Fruit fly (Drosophila melanogaster) whole organism, embryonic: ENCODE measurements around the gene CG4218.

ENCODE experiments used
- Bteb2 ChIP-seq: fragments of 200-800 bp; sonication (Bioruptor generic); optimal IDR thresholded peaks from 2 replicates; lab custom pipeline; 2016; ENCODE audit warnings: missing biosample characterization, missing genetic modification characterization
- CG10274 ChIP-seq: fragments of 200-800 bp; sonication (Bioruptor generic); optimal IDR thresholded peaks from 3 replicates; lab custom pipeline; 2017; ENCODE audit warnings: missing biosample characterization, mild to moderate bottlenecking, missing genetic modification characterization
- CG12391 ChIP-seq: fragments of 200-800 bp; sonication (Bioruptor generic); optimal IDR thresholded peaks from 3 replicates; lab custom pipeline; 2018; ENCODE audit warnings: missing biosample characterization, mild to moderate bottlenecking, missing genetic modification characterization, moderate library complexity
- CG13624 ChIP-seq: fragments of 200-800 bp; sonication (Bioruptor generic); optimal IDR thresholded peaks from 2 replicates; lab custom pipeline; 2016; ENCODE audit warnings: missing biosample characterization, missing genetic modification characterization
- CG14667 ChIP-seq: fragments of 200-800 bp; sonication (Bioruptor generic); IDR thresholded peaks from 2 replicates; pipeline ENCODE4 v1.3.6; 2022; ENCODE audit warnings: missing biosample characterization, missing genetic modification characterization
- CG15696 ChIP-seq: fragments of 200-800 bp; sonication (Bioruptor generic); optimal IDR thresholded peaks from 2 replicates; lab custom pipeline; 2019; ENCODE audit warnings: missing biosample characterization, mild to moderate bottlenecking, missing genetic modification characterization, moderate library complexity
- CG18599 ChIP-seq: fragments of 200-800 bp; sonication (Bioruptor generic); optimal IDR thresholded peaks from 3 replicates; lab custom pipeline; 2017; ENCODE audit warnings: missing biosample characterization, missing genetic modification characterization, mild to moderate bottlenecking, moderate library complexity, missing genetic modification reagents
- CG31388 ChIP-seq: fragments of 200-800 bp; sonication (Bioruptor generic); optimal IDR thresholded peaks from 2 replicates; lab custom pipeline; 2016; ENCODE audit warnings: missing biosample characterization, missing genetic modification characterization
- CG3163 ChIP-seq: fragments of 200-800 bp; sonication (Bioruptor generic); optimal IDR thresholded peaks from 3 replicates; lab custom pipeline; 2016; ENCODE audit warnings: missing biosample characterization, missing genetic modification characterization
- CG3281 ChIP-seq: fragments of 200-800 bp; sonication (Bioruptor generic); optimal IDR thresholded peaks from 3 replicates; lab custom pipeline; 2017; ENCODE audit warnings: missing biosample characterization, mild to moderate bottlenecking, missing genetic modification characterization
- CG33557 ChIP-seq: fragments of 200-800 bp; sonication (Bioruptor generic); optimal IDR thresholded peaks from 2 replicates; lab custom pipeline; 2019; ENCODE audit warnings: missing biosample characterization, mild to moderate bottlenecking, missing genetic modification characterization, moderate library complexity
- CG4282 ChIP-seq: fragments of 200-800 bp; sonication (Bioruptor generic); optimal IDR thresholded peaks from 2 replicates; lab custom pipeline; 2016; ENCODE audit warnings: missing biosample characterization, missing genetic modification characterization
- CG5180 ChIP-seq: fragments of 200-800 bp; sonication (Bioruptor generic); optimal IDR thresholded peaks from 3 replicates; lab custom pipeline; 2017; ENCODE audit warnings: missing biosample characterization, missing genetic modification characterization, mild to moderate bottlenecking, moderate library complexity, missing genetic modification reagents
- CG6813 ChIP-seq: fragments of 200-800 bp; sonication (Bioruptor generic); optimal IDR thresholded peaks from 2 replicates; lab custom pipeline; 2017; ENCODE audit warnings: missing biosample characterization, missing genetic modification characterization, mild to moderate bottlenecking, moderate library complexity, missing genetic modification reagents
- CG7928 ChIP-seq: fragments of 200-800 bp; sonication (Bioruptor generic); optimal IDR thresholded peaks from 2 replicates; lab custom pipeline; 2017; ENCODE audit warnings: missing biosample characterization, mild to moderate bottlenecking, missing genetic modification characterization
- CG9609 ChIP-seq: fragments of 200-800 bp; sonication (Bioruptor generic); optimal IDR thresholded peaks from 3 replicates; lab custom pipeline; 2016; ENCODE audit warnings: missing biosample characterization, missing genetic modification characterization
- Dfd ChIP-seq, 2 experiments: fragments of >200 bp; optimal IDR thresholded peaks; 2 replicates each; lab custom pipeline; 2017; ENCODE audit warnings: missing biosample characterization in 2 of 2, missing genetic modification characterization in 2 of 2
- Doc2 ChIP-seq: fragments of 200-800 bp; sonication (Bioruptor generic); IDR thresholded peaks from 2 replicates; pipeline ENCODE4 v1.3.6; 2022; ENCODE audit warnings: missing biosample characterization, missing genetic modification characterization
- Dref ChIP-seq: fragments of 200-800 bp; sonication (Bioruptor generic); IDR thresholded peaks from 2 replicates; pipeline ENCODE4 v1.3.6; 2022; ENCODE audit warnings: missing biosample characterization, missing genetic modification characterization
- H2.0 ChIP-seq: fragments of 200-800 bp; sonication (Bioruptor generic); IDR thresholded peaks from 2 replicates; pipeline ENCODE4 v1.3.6; 2022; ENCODE audit warnings: missing biosample characterization, missing genetic modification characterization
- HLH54F ChIP-seq: fragments of 200-800 bp; sonication (Bioruptor generic); optimal IDR thresholded peaks from 3 replicates; lab custom pipeline; 2016; ENCODE audit warnings: missing biosample characterization, missing genetic modification characterization
- Hey ChIP-seq: fragments of 200-800 bp; sonication (Bioruptor generic); optimal IDR thresholded peaks from 3 replicates; lab custom pipeline; 2018; ENCODE audit warnings: missing biosample characterization, mild to moderate bottlenecking, missing genetic modification characterization
- MESR4 ChIP-seq: fragments of 200-800 bp; sonication (Bioruptor generic); optimal IDR thresholded peaks from 2 replicates; lab custom pipeline; 2018; ENCODE audit warnings: missing biosample characterization, mild to moderate bottlenecking, missing genetic modification characterization, moderate library complexity
- Max ChIP-seq: fragments of 200-800 bp; sonication (Bioruptor generic); optimal IDR thresholded peaks from 2 replicates; lab custom pipeline; 2016; ENCODE audit warnings: missing biosample characterization, mild to moderate bottlenecking, missing genetic modification characterization
- Nf-YC ChIP-seq: fragments of 200-800 bp; optimal IDR thresholded peaks from 3 replicates; lab custom pipeline; 2019; ENCODE audit warnings: missing biosample characterization, mild to moderate bottlenecking, missing genetic modification characterization, moderate library complexity
- NfI ChIP-seq: fragments of 200-800 bp; sonication (Bioruptor generic); optimal IDR thresholded peaks from 3 replicates; lab custom pipeline; 2018; ENCODE audit warnings: missing biosample characterization, mild to moderate bottlenecking, missing genetic modification characterization, moderate library complexity
- Rx ChIP-seq: fragments of 200-800 bp; sonication (Bioruptor generic); IDR thresholded peaks from 2 replicates; pipeline ENCODE4 v1.3.6; 2022; ENCODE audit warnings: missing biosample characterization, missing genetic modification characterization
- Six4 ChIP-seq: fragments of 200-800 bp; sonication (Bioruptor generic); optimal IDR thresholded peaks from 2 replicates; lab custom pipeline; 2016; ENCODE audit warnings: missing biosample characterization, missing genetic modification characterization
- Sry-δ ChIP-seq: fragments of 200-800 bp; sonication (Bioruptor generic); optimal IDR thresholded peaks from 2 replicates; lab custom pipeline; 2016; ENCODE audit warnings: missing biosample characterization, missing genetic modification characterization
- Vsx1 ChIP-seq: fragments of 200-800 bp; sonication (Bioruptor generic); optimal IDR thresholded peaks from 2 replicates; lab custom pipeline; 2017; ENCODE audit warnings: missing biosample characterization, mild to moderate bottlenecking, missing genetic modification characterization, missing genetic modification reagents
- ara ChIP-seq: fragments of 200-800 bp; sonication (Bioruptor generic); IDR thresholded peaks from 2 replicates; pipeline ENCODE4 v1.3.6; 2022; ENCODE audit warnings: missing biosample characterization, missing genetic modification characterization
- caup ChIP-seq: fragments of 200-800 bp; sonication (Bioruptor generic); optimal IDR thresholded peaks from 3 replicates; lab custom pipeline; 2017; ENCODE audit warnings: missing biosample characterization, mild to moderate bottlenecking, missing genetic modification characterization, moderate library complexity; ENCODE audit not compliant: severe bottlenecking
- cg ChIP-seq: fragments of 200-800 bp; sonication (Bioruptor generic); optimal IDR thresholded peaks from 3 replicates; lab custom pipeline; 2019; ENCODE audit warnings: missing biosample characterization, mild to moderate bottlenecking, missing genetic modification characterization, moderate library complexity
- chn ChIP-seq: fragments of 200-800 bp; sonication (Bioruptor generic); optimal IDR thresholded peaks from 2 replicates; lab custom pipeline; 2016; ENCODE audit warnings: missing biosample characterization, missing genetic modification characterization
- corto ChIP-seq: fragments of 200-800 bp; sonication (Bioruptor generic); optimal IDR thresholded peaks from 2 replicates; lab custom pipeline; 2016; ENCODE audit warnings: missing biosample characterization, mild to moderate bottlenecking, missing genetic modification characterization, moderate library complexity
- fd64A ChIP-seq: fragments of 200-800 bp; sonication (Bioruptor generic); optimal IDR thresholded peaks from 3 replicates; lab custom pipeline; 2018; ENCODE audit warnings: missing biosample characterization, mild to moderate bottlenecking, missing genetic modification characterization
- ftz-f1 ChIP-seq: fragments of 200-800 bp; sonication (Bioruptor generic); optimal IDR thresholded peaks from 2 replicates; lab custom pipeline; 2016; ENCODE audit warnings: missing biosample characterization, missing genetic modification characterization
- insv ChIP-seq, 2 experiments: fragments of 200-800 bp; sonication (Bioruptor generic); optimal IDR thresholded peaks; 3 replicates each; lab custom pipeline; 2016 to 2018; ENCODE audit warnings: missing biosample characterization in 2 of 2, missing genetic modification characterization in 2 of 2
- jing ChIP-seq: fragments of 200-800 bp; sonication (Bioruptor generic); optimal IDR thresholded peaks from 2 replicates; lab custom pipeline; 2018; ENCODE audit warnings: missing biosample characterization, mild to moderate bottlenecking, missing genetic modification characterization
- lov ChIP-seq, 2 experiments: fragments of 200-800 bp in 1 of 2; fragments of >200 bp in 1 of 2; sonication (Bioruptor generic) in 1 of 2; IDR thresholded peaks in 1 of 2; optimal IDR thresholded peaks in 1 of 2; 2 replicates in 1 of 2; 3 replicates in 1 of 2; pipeline versions ENCODE4 v1.3.6 to Lab custom; 2017 to 2022; ENCODE audit warnings: missing biosample characterization in 1 of 2, missing genetic modification characterization in 1 of 2
- maf-S ChIP-seq: fragments of 200-800 bp; sonication (Bioruptor generic); optimal IDR thresholded peaks from 2 replicates; lab custom pipeline; 2016; ENCODE audit warnings: missing biosample characterization, missing genetic modification characterization
- nerfin-1 ChIP-seq: fragments of 200-800 bp; sonication (Bioruptor generic); optimal IDR thresholded peaks from 3 replicates; lab custom pipeline; 2019; ENCODE audit warnings: missing biosample characterization, mild to moderate bottlenecking, missing genetic modification characterization, moderate library complexity
- row ChIP-seq: fragments of 200-800 bp; sonication (Bioruptor generic); IDR thresholded peaks from 3 replicates; pipeline ENCODE4 v1.3.6; 2022; ENCODE audit warnings: missing biosample characterization, missing genetic modification characterization
- sens ChIP-seq: fragments of 200-800 bp; sonication (Bioruptor generic); peaks from one replicate; lab custom pipeline; 2016; ENCODE audit warnings: missing biosample characterization, missing genetic modification characterization
- sens-2 ChIP-seq: fragments of 200-800 bp; sonication (Bioruptor generic); IDR thresholded peaks from 2 replicates; pipeline ENCODE4 v1.3.6; 2022; ENCODE audit warnings: missing biosample characterization, missing genetic modification characterization
- slbo ChIP-seq: fragments of 200-800 bp; sonication (Bioruptor generic); IDR thresholded peaks from 2 replicates; pipeline ENCODE4 v1.3.6; 2022; ENCODE audit warnings: missing biosample characterization, missing genetic modification characterization
- tgo ChIP-seq: fragments of 200-800 bp; sonication (Bioruptor generic); IDR thresholded peaks from 3 replicates; pipeline ENCODE4 v1.3.6; 2022; ENCODE audit warnings: missing biosample characterization, missing genetic modification characterization
- tll ChIP-seq, 2 experiments: fragments of 200-800 bp in 1 of 2; fragments of >200 bp in 1 of 2; sonication (Bioruptor generic) in 1 of 2; optimal IDR thresholded peaks; 2 replicates each; lab custom pipeline; 2017 to 2019; ENCODE audit warnings: missing biosample characterization in 2 of 2, missing genetic modification characterization in 2 of 2, mild to moderate bottlenecking in 1 of 2, moderate library complexity in 1 of 2
- toy ChIP-seq: fragments of 200-800 bp; sonication (Bioruptor generic); IDR thresholded peaks from 2 replicates; pipeline ENCODE4 v1.3.6; 2022; ENCODE audit warnings: missing biosample characterization, missing genetic modification characterization
- zen ChIP-seq: fragments of 200-800 bp; sonication (Bioruptor generic); optimal IDR thresholded peaks from 3 replicates; lab custom pipeline; 2018; ENCODE audit warnings: missing biosample characterization, mild to moderate bottlenecking, missing genetic modification characterization, moderate library complexity

Gene CG4218

DNA sequence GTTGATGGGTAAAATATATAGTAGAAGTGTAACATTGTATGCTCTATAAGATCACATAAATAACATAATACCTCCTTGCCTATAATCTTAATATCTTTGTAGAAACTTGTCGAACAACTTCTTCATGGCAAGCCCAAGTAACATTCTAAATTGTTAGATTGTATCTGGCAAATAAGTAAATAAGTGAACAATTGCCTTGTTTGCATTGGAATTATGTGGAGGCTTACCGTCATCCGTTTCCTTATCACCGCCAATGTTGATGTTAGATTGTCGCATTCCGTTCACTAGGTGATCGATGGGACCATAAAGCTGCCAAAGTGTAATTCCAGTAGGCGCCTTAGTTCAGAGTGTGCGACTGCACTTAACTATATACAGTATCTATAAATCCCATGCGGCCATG lies 7.9 kb upstream of the CG4218 start (continued):
- TF ChIP-seq zen (tag; lab: Kevin White, UChicago): no peak
- no peak for TF ChIP-seq CG7928 (GFP tag; lab: Kevin White, UChicago)
- TF ChIP-seq Hey (tag; lab: Kevin White, UChicago): peak; percentile 71
- peak; percentile 70 for TF ChIP-seq CG5180 (GFP tag; lab: Kevin White, UChicago)
- peak; percentile 85 for TF ChIP-seq caup (GFP tag; lab: Kevin White, UChicago)
- TF ChIP-seq ara (GFP tag; lab: Robert Waterston, UW): peak; percentile 84
- TF ChIP-seq lov (optimal IDR thresholded peaks at IDR 0.05; lab: Kevin White, UChicago): no peak
- TF ChIP-seq lov (GFP tag; IDR thresholded peaks at IDR 0.05; lab: Robert Waterston, UW): peak; percentile 86
- TF ChIP-seq CG33557 (GFP tag; lab: Kevin White, UChicago): peak; percentile 97
- no peak for TF ChIP-seq tll (GFP tag; optimal IDR thresholded peaks at IDR 0.05; lab: Kevin White, UChicago)
- TF ChIP-seq sens: peak; percentile 99
- TF ChIP-seq CG6813: peak; percentile 90
- TF ChIP-seq MESR4 (GFP tag; lab: Kevin White, UChicago): peak; percentile 34
- peak; percentile 45 for TF ChIP-seq CG3281 (GFP tag; lab: Kevin White, UChicago)
- peak; percentile 31; the same call in 1 of the 3 replicates for TF ChIP-seq tgo (GFP tag; lab: Robert Waterston, UW)
- no peak for TF ChIP-seq CG14667 (GFP tag; lab: Robert Waterston, UW)
- TF ChIP-seq CG15696 (tag; lab: Kevin White, UChicago): peak; percentile 89
- TF ChIP-seq Sry-δ (GFP tag; lab: Kevin White, UChicago): peak; percentile 61
- peak; percentile 73 for TF ChIP-seq maf-S (GFP tag; lab: Kevin White, UChicago)
- TF ChIP-seq Doc2 (GFP tag; lab: Robert Waterston, UW): no peak
- no peak for TF ChIP-seq Dref (GFP tag; lab: Robert Waterston, UW)
- TF ChIP-seq CG18599 (GFP tag; lab: Kevin White, UChicago): peak; percentile 85
- TF ChIP-seq CG3163 (GFP tag; lab: Kevin White, UChicago): peak; percentile 59
- peak; percentile 29 for TF ChIP-seq jing (GFP tag; lab: Kevin White, UChicago)
- TF ChIP-seq H2.0 (GFP tag; lab: Robert Waterston, UW): no peak
- TF ChIP-seq chn (GFP tag; lab: Kevin White, UChicago): peak; percentile 71
- TF ChIP-seq Rx: peak; percentile 26; the same call in 1 of the 2 replicates
- TF ChIP-seq sens-2 (GFP tag; lab: Robert Waterston, UW): peak; percentile 59; the same call in 1 of the 2 replicates
- peak; percentile 6 for TF ChIP-seq CG10274
- no peak for TF ChIP-seq slbo (GFP tag; lab: Robert Waterston, UW)
- peak; percentile 59 for TF ChIP-seq CG4282
- TF ChIP-seq HLH54F (GFP tag; lab: Kevin White, UChicago): peak; percentile 8
- no peak for TF ChIP-seq Nf-YC (tag; lab: Kevin White, UChicago)
- TF ChIP-seq NfI: peak; percentile 39
- peak; percentile 94 for TF ChIP-seq fd64A (GFP tag; lab: Kevin White, UChicago)
- TF ChIP-seq CG13624 (GFP tag; lab: Kevin White, UChicago): peak; percentile 57
- TF ChIP-seq CG9609: peak; percentile 57
- TF ChIP-seq row (GFP tag; lab: Robert Waterston, UW): no peak
- TF ChIP-seq Bteb2 (GFP tag; lab: Kevin White, UChicago): peak; percentile 61
- TF ChIP-seq nerfin-1 (tag; lab: Kevin White, UChicago): peak; percentile 74
- peak; percentile 56 for TF ChIP-seq CG12391 (tag; lab: Kevin White, UChicago)
- TF ChIP-seq cg (GFP tag; lab: Kevin White, UChicago): no peak
- peak; percentile 44 to 54 for TF ChIP-seq insv (GFP tag; optimal IDR thresholded peaks at IDR 0.05; lab: Kevin White, UChicago)
- peak; percentile 91 for TF ChIP-seq Max (GFP tag; lab: Kevin White, UChicago)
- TF ChIP-seq corto (GFP tag; lab: Kevin White, UChicago): no peak
- TF ChIP-seq ftz-f1 (GFP tag; lab: Kevin White, UChicago): no peak
- peak; percentile 46; the same call in 1 of the 2 replicates for TF ChIP-seq toy (GFP tag; lab: Robert Waterston, UW)
- TF ChIP-seq Vsx1: peak; percentile 93
- peak; percentile 71 for TF ChIP-seq CG31388
- TF ChIP-seq Six4: peak; percentile 81
- no peak for TF ChIP-seq Dfd (GFP tag; optimal IDR thresholded peaks at IDR 0.05; lab: Kevin White, UChicago)
